Fruit fly (Drosophila melanogaster) whole organism, embryonic: ENCODE measurements around the gene Cyp312a1.

Experiments used
- Bgb ChIP-seq: fragments of 200-800 bp; sonication (Bioruptor generic); IDR thresholded peaks from 2 replicates; pipeline ENCODE4 v1.3.6; 2022; ENCODE audit warnings: missing biosample characterization, missing genetic modification characterization; ENCODE audit not compliant: partially characterized antibody
- CG10209 ChIP-seq: fragments of 200-800 bp; sonication (Bioruptor generic); optimal IDR thresholded peaks from 3 replicates; lab custom pipeline; 2017; ENCODE audit warnings: missing biosample characterization, mild to moderate bottlenecking, missing genetic modification characterization, missing genetic modification reagents
- CG1024 ChIP-seq: fragments of 200-800 bp; sonication (Bioruptor generic); IDR thresholded peaks from 2 replicates; pipeline ENCODE4 v1.3.6; 2022; ENCODE audit warnings: missing biosample characterization, missing genetic modification characterization
- CG10274 ChIP-seq: fragments of 200-800 bp; sonication (Bioruptor generic); optimal IDR thresholded peaks from 3 replicates; lab custom pipeline; 2017; ENCODE audit warnings: missing biosample characterization, mild to moderate bottlenecking, missing genetic modification characterization
- CG10543 ChIP-seq: fragments of 200-800 bp; sonication (Bioruptor generic); optimal IDR thresholded peaks from 3 replicates; lab custom pipeline; 2017; ENCODE audit warnings: missing biosample characterization, mild to moderate bottlenecking, missing genetic modification characterization, moderate library complexity
- CG10979 ChIP-seq: fragments of 200-800 bp; sonication (Bioruptor generic); optimal IDR thresholded peaks from 2 replicates; lab custom pipeline; 2018; ENCODE audit warnings: missing biosample characterization, mild to moderate bottlenecking, missing genetic modification characterization, moderate library complexity
- CG11504 ChIP-seq: fragments of 200-800 bp; sonication (Bioruptor generic); optimal IDR thresholded peaks from 3 replicates; lab custom pipeline; 2019; ENCODE audit warnings: missing biosample characterization, mild to moderate bottlenecking, missing genetic modification characterization, moderate library complexity
- CG1233 ChIP-seq: fragments of 200-800 bp; sonication (Bioruptor generic); optimal IDR thresholded peaks from 4 replicates; lab custom pipeline; 2018; ENCODE audit warnings: missing biosample characterization, mild to moderate bottlenecking, missing genetic modification characterization
- CG12391 ChIP-seq: fragments of 200-800 bp; sonication (Bioruptor generic); optimal IDR thresholded peaks from 3 replicates; lab custom pipeline; 2018; ENCODE audit warnings: missing biosample characterization, mild to moderate bottlenecking, missing genetic modification characterization, moderate library complexity
- CG15269 ChIP-seq: fragments of 200-800 bp; sonication (Bioruptor generic); optimal IDR thresholded peaks from 2 replicates; lab custom pipeline; 2018; ENCODE audit warnings: missing biosample characterization, mild to moderate bottlenecking, missing genetic modification characterization, moderate library complexity
- CG15696 ChIP-seq: fragments of 200-800 bp; sonication (Bioruptor generic); optimal IDR thresholded peaks from 2 replicates; lab custom pipeline; 2019; ENCODE audit warnings: missing biosample characterization, mild to moderate bottlenecking, missing genetic modification characterization, moderate library complexity
- CG1602 ChIP-seq: fragments of 200-800 bp; sonication (Bioruptor generic); optimal IDR thresholded peaks from 3 replicates; lab custom pipeline; 2016; ENCODE audit warnings: missing biosample characterization, missing genetic modification characterization
- CG17359 ChIP-seq: fragments of 200-800 bp; sonication (Bioruptor generic); optimal IDR thresholded peaks from 3 replicates; lab custom pipeline; 2018; ENCODE audit warnings: missing biosample characterization, mild to moderate bottlenecking, missing genetic modification characterization, moderate library complexity
- CG17361 ChIP-seq: fragments of 200-800 bp; sonication (Bioruptor generic); IDR thresholded peaks from 3 replicates; pipeline ENCODE4 v1.3.6; 2022; ENCODE audit warnings: missing biosample characterization, missing genetic modification characterization
- CG18262 ChIP-seq: fragments of 200-800 bp; optimal IDR thresholded peaks from 3 replicates; lab custom pipeline; 2019; ENCODE audit warnings: missing biosample characterization, mild to moderate bottlenecking, missing genetic modification characterization, moderate library complexity
- CG18476 ChIP-seq: fragments of 200-800 bp; sonication (Bioruptor generic); optimal IDR thresholded peaks from 2 replicates; lab custom pipeline; 2016; ENCODE audit warnings: missing biosample characterization, mild to moderate bottlenecking, missing genetic modification characterization
- CG2199 ChIP-seq: fragments of 200-800 bp; sonication (Bioruptor generic); IDR thresholded peaks from 3 replicates; pipeline ENCODE4 v1.3.6; 2022; ENCODE audit warnings: missing biosample characterization, missing genetic modification characterization
- CG34376 ChIP-seq: fragments of 200-800 bp; sonication (Bioruptor generic); optimal IDR thresholded peaks from 2 replicates; lab custom pipeline; 2018; ENCODE audit warnings: missing biosample characterization, mild to moderate bottlenecking, missing genetic modification characterization
- CG4820 ChIP-seq: fragments of 200-800 bp; sonication (Bioruptor generic); optimal IDR thresholded peaks from 3 replicates; lab custom pipeline; 2016; ENCODE audit warnings: missing biosample characterization, missing genetic modification characterization
- CG5953 ChIP-seq: fragments of 200-800 bp; sonication (Bioruptor generic); IDR thresholded peaks from 2 replicates; pipeline ENCODE4 v1.3.6; 2022; ENCODE audit warnings: missing biosample characterization, missing genetic modification characterization
- CG7987 ChIP-seq: fragments of 200-800 bp; sonication (Bioruptor generic); optimal IDR thresholded peaks from 2 replicates; lab custom pipeline; 2018; ENCODE audit warnings: missing biosample characterization, mild to moderate bottlenecking, missing genetic modification characterization, moderate library complexity
- Dbx ChIP-seq: fragments of 200-800 bp; sonication (Bioruptor generic); IDR thresholded peaks from 3 replicates; pipeline ENCODE4 v1.3.6; 2022; ENCODE audit warnings: missing biosample characterization, missing genetic modification characterization
- Dip2 ChIP-seq: fragments of 200-800 bp; sonication (Bioruptor generic); IDR thresholded peaks from 2 replicates; pipeline ENCODE4 v1.3.6; 2022; ENCODE audit warnings: missing biosample characterization, missing genetic modification characterization
- Eip74EF ChIP-seq, 2 experiments: fragments of 200-800 bp in 1 of 2; fragments of >200 bp in 1 of 2; sonication (Bioruptor generic) in 1 of 2; optimal IDR thresholded peaks; 2 replicates each; lab custom pipeline; 2017 to 2019; ENCODE audit warnings: missing biosample characterization in 2 of 2, missing genetic modification characterization in 2 of 2, mild to moderate bottlenecking in 1 of 2, moderate library complexity in 1 of 2
- Fer2 ChIP-seq: fragments of 200-800 bp; sonication (Bioruptor generic); optimal IDR thresholded peaks from 2 replicates; lab custom pipeline; 2018; ENCODE audit warnings: missing biosample characterization, mild to moderate bottlenecking, missing genetic modification characterization, moderate library complexity
- H15 ChIP-seq: fragments of 200-800 bp; sonication (Bioruptor generic); IDR thresholded peaks from 3 replicates; pipeline ENCODE4 v1.3.6; 2022; ENCODE audit warnings: missing biosample characterization, missing genetic modification characterization
- HLH54F ChIP-seq: fragments of 200-800 bp; sonication (Bioruptor generic); optimal IDR thresholded peaks from 3 replicates; lab custom pipeline; 2016; ENCODE audit warnings: missing biosample characterization, missing genetic modification characterization
- HmgD ChIP-seq: fragments of 200-800 bp; sonication (Bioruptor generic); optimal IDR thresholded peaks from 3 replicates; lab custom pipeline; 2016; ENCODE audit warnings: missing biosample characterization, missing genetic modification characterization
- Hmr ChIP-seq: fragments of 200-800 bp; sonication (Bioruptor generic); optimal IDR thresholded peaks from 3 replicates; lab custom pipeline; 2017; ENCODE audit warnings: mild to moderate bottlenecking, missing biosample characterization, missing genetic modification reagents, missing genetic modification characterization
- NFAT ChIP-seq: fragments of 200-800 bp; sonication (Bioruptor generic); IDR thresholded peaks from 2 replicates; pipeline ENCODE4 v1.3.6; 2022; ENCODE audit warnings: missing biosample characterization, missing genetic modification characterization
- TFAM ChIP-seq: fragments of 200-800 bp; sonication (Bioruptor generic); optimal IDR thresholded peaks from 2 replicates; lab custom pipeline; 2017; ENCODE audit warnings: missing biosample characterization, missing genetic modification characterization, inconsistent platforms
- Xrp1 ChIP-seq: fragments of 200-800 bp; sonication (Bioruptor generic); IDR thresholded peaks from 2 replicates; pipeline ENCODE4 v1.3.6; 2022; ENCODE audit warnings: missing biosample characterization, missing genetic modification characterization
- ash1 ChIP-seq: fragments of 200-800 bp; sonication (Bioruptor generic); optimal IDR thresholded peaks from 2 replicates; lab custom pipeline; 2018; ENCODE audit warnings: missing biosample characterization, mild to moderate bottlenecking, missing genetic modification characterization
- btn ChIP-seq: fragments of 200-800 bp; sonication (Bioruptor generic); optimal IDR thresholded peaks from 2 replicates; lab custom pipeline; 2016; ENCODE audit warnings: missing biosample characterization, missing genetic modification characterization
- ewg ChIP-seq: fragments of 200-800 bp; sonication (Bioruptor generic); optimal IDR thresholded peaks from 3 replicates; lab custom pipeline; 2017; ENCODE audit warnings: mild to moderate bottlenecking, missing biosample characterization, missing genetic modification reagents, missing genetic modification characterization
- gro ChIP-seq: fragments of 200-800 bp; sonication (Bioruptor generic); optimal IDR thresholded peaks from 2 replicates; lab custom pipeline; 2016; ENCODE audit warnings: missing biosample characterization, missing genetic modification characterization
- klu ChIP-seq: fragments of 200-800 bp; sonication (Bioruptor generic); IDR thresholded peaks from 2 replicates; pipeline ENCODE4 v1.3.6; 2022; ENCODE audit warnings: missing biosample characterization, missing genetic modification characterization
- kni ChIP-seq: fragments of 200-800 bp; sonication (Bioruptor generic); optimal IDR thresholded peaks from 3 replicates; lab custom pipeline; 2017; ENCODE audit warnings: mild to moderate bottlenecking, missing biosample characterization, missing genetic modification reagents, missing genetic modification characterization
- odd ChIP-seq: fragments of 200-800 bp; sonication (Bioruptor generic); optimal IDR thresholded peaks from 2 replicates; lab custom pipeline; 2017; ENCODE audit warnings: missing biosample characterization, mild to moderate bottlenecking, missing genetic modification characterization
- phol ChIP-seq: fragments of 200-800 bp; sonication (Bioruptor generic); optimal IDR thresholded peaks from 3 replicates; lab custom pipeline; 2018; ENCODE audit warnings: missing biosample characterization, mild to moderate bottlenecking, missing genetic modification characterization, moderate library complexity
- scrt ChIP-seq: fragments of 200-800 bp; sonication (Bioruptor generic); optimal IDR thresholded peaks from 2 replicates; lab custom pipeline; 2018; ENCODE audit warnings: missing biosample characterization, mild to moderate bottlenecking, missing genetic modification characterization, moderate library complexity
- seq ChIP-seq: fragments of 200-800 bp; sonication (Bioruptor generic); IDR thresholded peaks from 2 replicates; pipeline ENCODE4 v1.3.6; 2022; ENCODE audit warnings: missing biosample characterization, missing genetic modification characterization
- sim ChIP-seq: fragments of 200-800 bp; sonication (Bioruptor generic); IDR thresholded peaks from 2 replicates; pipeline ENCODE4 v1.3.6; 2022; ENCODE audit warnings: missing biosample characterization, missing genetic modification characterization
- sob ChIP-seq: fragments of 200-800 bp; sonication (Bioruptor generic); IDR thresholded peaks from 2 replicates; pipeline ENCODE4 v1.3.6; 2022; ENCODE audit warnings: missing biosample characterization, missing genetic modification characterization
- z ChIP-seq: fragments of 200-800 bp; sonication (Bioruptor generic); IDR thresholded peaks from 3 replicates; pipeline ENCODE4 v1.3.6; 2022; ENCODE audit warnings: missing biosample characterization, missing genetic modification characterization
- zf30C ChIP-seq: fragments of 200-800 bp; sonication (Bioruptor generic); optimal IDR thresholded peaks from 3 replicates; lab custom pipeline; 2018; ENCODE audit warnings: missing biosample characterization, mild to moderate bottlenecking, missing genetic modification characterization
- zfh2 ChIP-seq: fragments of 200-800 bp; sonication (Bioruptor generic); optimal IDR thresholded peaks from 2 replicates; lab custom pipeline; 2016; ENCODE audit warnings: missing biosample characterization, missing genetic modification characterization

Cyp312a1 gene

DNA sequence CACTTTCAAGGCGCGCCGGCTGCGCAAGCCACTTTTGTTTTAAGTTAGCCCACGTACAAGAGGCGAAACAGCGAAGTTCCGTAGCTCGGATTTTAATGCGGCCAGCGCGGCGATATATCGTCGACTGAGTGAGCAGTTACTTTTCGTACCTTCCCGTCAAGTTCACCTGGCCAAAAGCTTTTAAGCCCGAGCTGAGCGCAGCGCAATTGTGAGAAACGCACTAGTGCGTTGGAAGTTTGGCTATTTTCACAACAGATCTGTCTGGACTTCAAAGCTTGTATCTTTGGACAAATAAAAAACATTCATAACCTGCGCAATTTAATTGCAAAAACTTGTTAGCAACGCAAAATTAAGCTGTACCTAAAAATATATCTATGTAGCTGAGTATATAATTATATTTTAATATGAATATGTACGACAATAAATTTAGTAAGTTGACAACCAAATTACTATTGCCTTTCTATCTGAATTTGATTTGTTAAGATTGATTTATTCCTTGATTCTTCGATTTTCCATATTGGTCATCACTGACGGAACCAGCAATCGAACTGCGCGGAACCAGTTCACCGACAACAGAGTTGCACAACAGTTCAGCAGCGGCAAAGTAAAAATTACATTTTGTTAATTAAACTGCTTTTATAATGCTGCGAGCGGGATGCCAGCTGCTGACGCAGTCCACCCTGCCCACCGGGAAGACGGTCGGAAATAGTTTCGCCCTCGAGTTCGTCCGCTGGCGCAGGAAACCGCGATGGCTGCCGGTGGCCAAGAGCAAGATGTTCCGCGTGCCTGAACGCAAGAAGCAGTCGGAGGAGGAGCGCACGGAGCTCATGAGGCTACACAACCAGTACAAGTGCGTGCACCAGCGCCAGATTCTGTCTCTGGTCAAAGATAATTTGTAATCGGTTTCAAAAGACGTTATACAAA, 26.2 kb downstream of the Cyp312a1 start, which contains the start of the genes CG13698 and mRpS26 (continued):
- peak; percentile 59 for TF ChIP-seq gro (GFP tag; lab: Kevin White, UChicago)
- TF ChIP-seq HLH54F (GFP tag; lab: Kevin White, UChicago), result peak; percentile 42
- no peak for TF ChIP-seq CG10274
- peak; percentile 77 for TF ChIP-seq phol
- TF ChIP-seq Hmr (GFP tag; lab: Kevin White, UChicago), result peak; percentile 80
- peak; percentile 14 for TF ChIP-seq CG7987
- TF ChIP-seq btn (GFP tag; lab: Kevin White, UChicago), result no peak
- peak; percentile 58 for TF ChIP-seq CG1233 (GFP tag; lab: Kevin White, UChicago)
- TF ChIP-seq Fer2, result peak; percentile 65
- TF ChIP-seq Xrp1, result peak; percentile 60
- peak; percentile 74 for TF ChIP-seq Bgb (GFP tag; lab: Robert Waterston, UW)
- TF ChIP-seq H15, result 0 out of 3 replicates have a peak, but pooled peaks have one; percentile 39
- TF ChIP-seq zf30C, result no peak
- TF ChIP-seq CG17361 (GFP tag; lab: Robert Waterston, UW), result peak; percentile 84
- TF ChIP-seq CG2199 (GFP tag; lab: Robert Waterston, UW), result peak; percentile 71; the same call in 2 of the 3 replicates
- peak; percentile 69 for TF ChIP-seq CG4820 (GFP tag; lab: Kevin White, UChicago)
- no peak for TF ChIP-seq sim (GFP tag; lab: Robert Waterston, UW)
- TF ChIP-seq CG10209 (GFP tag; lab: Kevin White, UChicago), result peak; percentile 68
- 0 out of 2 replicates have a peak, but pooled peaks have one; percentile 26 for TF ChIP-seq NFAT (GFP tag; lab: Robert Waterston, UW)
- TF ChIP-seq seq (GFP tag; lab: Robert Waterston, UW), result peak; percentile 54; the same call in 1 of the 2 replicates
- peak; percentile 43 for TF ChIP-seq zfh2 (GFP tag; lab: Kevin White, UChicago)
- peak; percentile 26; the same call in 1 of the 2 replicates for TF ChIP-seq CG5953 (GFP tag; lab: Robert Waterston, UW)
- peak; percentile 86 for TF ChIP-seq CG12391
- TF ChIP-seq ash1 (GFP tag; lab: Kevin White, UChicago), result no peak
- peak; percentile 78 for TF ChIP-seq CG18262
- TF ChIP-seq kni, result peak; percentile 29
- TF ChIP-seq HmgD (GFP tag; lab: Kevin White, UChicago), result peak; percentile 25
- peak; percentile 72 for TF ChIP-seq CG15269 (tag; lab: Kevin White, UChicago)
- TF ChIP-seq CG11504, result peak; percentile 77
- TF ChIP-seq z, result no peak
- peak; percentile 60 for TF ChIP-seq scrt
- TF ChIP-seq Dbx (GFP tag; lab: Robert Waterston, UW), result peak; percentile 78
- TF ChIP-seq TFAM, result no peak
- TF ChIP-seq CG1024 (GFP tag; lab: Robert Waterston, UW), result 0 out of 2 replicates have a peak, but pooled peaks have one; percentile 38
- peak; percentile 61 for TF ChIP-seq CG17359 (tag; lab: Kevin White, UChicago)
- TF ChIP-seq sob, result peak; percentile 42; the same call in 1 of the 2 replicates
- peak; percentile 67 for TF ChIP-seq CG34376 (GFP tag; lab: Kevin White, UChicago)
- TF ChIP-seq CG1602 (GFP tag; lab: Kevin White, UChicago), result peak; percentile 62
- peak; percentile 63 for TF ChIP-seq ewg
- TF ChIP-seq CG18476 (GFP tag; lab: Kevin White, UChicago), result peak; percentile 14
- peak; percentile 52 for TF ChIP-seq CG10979 (tag; lab: Kevin White, UChicago)
- peak; percentile 80 for TF ChIP-seq CG10543
- TF ChIP-seq klu (GFP tag; lab: Robert Waterston, UW), result peak; percentile 29; the same call in 1 of the 2 replicates
- TF ChIP-seq Eip74EF (GFP tag; optimal IDR thresholded peaks at IDR 0.05; lab: Kevin White, UChicago), result no peak
- peak; percentile 41 for TF ChIP-seq CG15696 (tag; lab: Kevin White, UChicago)
- no peak for TF ChIP-seq Dip2
- TF ChIP-seq odd (GFP tag; lab: Kevin White, UChicago), result peak; percentile 65
